Worm (Caenorhabditis elegans): ENCODE data around the gene T03G11.10.

DNA sequence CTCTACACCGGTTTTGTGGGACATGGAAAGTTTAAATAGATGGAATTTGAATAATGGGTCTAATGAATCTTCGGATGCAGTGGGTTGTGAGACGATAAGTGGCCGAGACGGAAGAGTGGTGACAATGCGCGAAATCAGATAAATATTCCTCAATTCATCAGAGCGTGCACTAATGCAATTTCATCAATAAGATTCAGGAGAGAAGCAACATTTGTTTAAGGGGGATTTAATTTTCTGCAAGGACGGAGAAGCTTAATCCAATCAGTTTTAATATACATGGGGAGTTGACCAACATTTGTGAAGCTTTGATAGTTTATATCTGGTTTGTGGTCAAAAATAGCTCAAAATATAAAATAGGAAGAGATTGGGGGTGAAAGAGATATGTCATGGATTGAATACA is 41.5 kb downstream of the T03G11.10 start:
- TF ChIP-seq ztf-4 (tag; optimal IDR thresholded peaks at IDR 0.05), result no peak
- TF ChIP-seq skn-1 (tag; optimal IDR thresholded peaks at IDR 0.05), result no peak

Measured in whole organism, L2 larva.